Fruit fly (Drosophila melanogaster): ENCODE data around the gene Cht6.

dm6 chrX:10045763-10046162 is 29.1 kb downstream of the Cht6 start:
- TF ChIP-seq CG8478 (optimal IDR thresholded peaks at IDR 0.05), result no peak
- TF ChIP-seq CTCF (optimal IDR thresholded peaks at IDR 0.05), result no peak
